Worm (Caenorhabditis elegans): ENCODE data around the gene pqn-36.

The pqn-36 gene

ce11 chrX:15374668-15375208 lies 40.6 kb downstream of the pqn-36 start:
- TF ChIP-seq mef-2 (tag; optimal IDR thresholded peaks at IDR 0.05) (no peak), lin-15B (tag; optimal IDR thresholded peaks at IDR 0.05) (no peak), hpl-2 (GFP tag; optimal IDR thresholded peaks at IDR 0.05) (no peak), nhr-19 (GFP tag; conservative IDR thresholded peaks at IDR 0.05) (no peak), blmp-1 (tag; optimal IDR thresholded peaks at IDR 0.05) (peak; percentile 78), lin-14 (GFP tag; optimal IDR thresholded peaks at IDR 0.05) (peak; percentile 3), ceh-63 (GFP tag; optimal IDR thresholded peaks at IDR 0.05) (no peak)

ce11 chrX:15373415-15374048 lies 41.8 kb downstream of the pqn-36 start:
- TF ChIP-seq elt-3 (tag; optimal IDR thresholded peaks at IDR 0.05) = peak in 5 of 6 experiments; percentile 3 to 87 (median 18)
- peak; percentile 50 for TF ChIP-seq blmp-1 (tag; optimal IDR thresholded peaks at IDR 0.05)
- peak; percentile 33 for TF ChIP-seq nhr-77 (tag; optimal IDR thresholded peaks at IDR 0.05)
- TF ChIP-seq unc-86 (tag; optimal IDR thresholded peaks at IDR 0.05) = peak; percentile 24
- peak; percentile 54 for TF ChIP-seq nhr-71 (tag; optimal IDR thresholded peaks at IDR 0.05)
- TF ChIP-seq sup-37 (GFP tag; optimal IDR thresholded peaks at IDR 0.05) = no peak
- TF ChIP-seq ceh-63 (GFP tag; optimal IDR thresholded peaks at IDR 0.05) = no peak
- TF ChIP-seq elt-2 (tag; optimal IDR thresholded peaks at IDR 0.05) = peak; percentile 62
- peak; percentile 36 for TF ChIP-seq dsc-1 (tag; optimal IDR thresholded peaks at IDR 0.05)
- TF ChIP-seq nhr-85 (tag) = peak; percentile 88
- TF ChIP-seq ets-5 (GFP tag; IDR thresholded peaks at IDR 0.05) = no peak
- peak; percentile 58 for TF ChIP-seq nhr-47 (tag; optimal IDR thresholded peaks at IDR 0.05)
- TF ChIP-seq rnt-1 (tag; optimal IDR thresholded peaks at IDR 0.05) = peak; percentile 7
- peak; percentile 36 for TF ChIP-seq fkh-10 (GFP tag; optimal IDR thresholded peaks at IDR 0.05)
- TF ChIP-seq fkh-8 (tag; optimal IDR thresholded peaks at IDR 0.05) = peak; percentile 74
- TF ChIP-seq isw-1 (GFP tag; IDR thresholded peaks at IDR 0.05) = peak; percentile 17; the same call in 1 of the 2 replicates
- TF ChIP-seq nhr-12 (tag; optimal IDR thresholded peaks at IDR 0.05) = no peak
- peak; percentile 3 for TF ChIP-seq snpc-4 (tag; optimal IDR thresholded peaks at IDR 0.05)
- no peak for TF ChIP-seq ztf-11 (tag; optimal IDR thresholded peaks at IDR 0.05)
- TF ChIP-seq nhr-20 (tag; optimal IDR thresholded peaks at IDR 0.05) = peak; percentile 82
- peak; percentile 14 to 28 for TF ChIP-seq lsy-2 (tag; optimal IDR thresholded peaks at IDR 0.05)
- peak; percentile 64 for TF ChIP-seq tbx-2 (tag; optimal IDR thresholded peaks at IDR 0.05)
- TF ChIP-seq lin-13 (GFP tag; optimal IDR thresholded peaks at IDR 0.05) = no peak
- TF ChIP-seq egl-13 (tag; optimal IDR thresholded peaks at IDR 0.05) = peak; percentile 69
- TF ChIP-seq lin-14 (GFP tag; optimal IDR thresholded peaks at IDR 0.05) = peak; percentile 84
- no peak for TF ChIP-seq ceh-8 (GFP tag; optimal IDR thresholded peaks at IDR 0.05)
- TF ChIP-seq swsn-7 (tag; optimal IDR thresholded peaks at IDR 0.05) = peak; percentile 46
- TF ChIP-seq hlh-17 (GFP tag; optimal IDR thresholded peaks at IDR 0.05; ENCODE audit: borderline replicate concordance) = no peak
- no peak for TF ChIP-seq aha-1 (tag; optimal IDR thresholded peaks at IDR 0.05)
- TF ChIP-seq lin-35 (GFP tag; optimal IDR thresholded peaks at IDR 0.05) = peak; percentile 28 to 30
- TF ChIP-seq pag-3 (tag; optimal IDR thresholded peaks at IDR 0.05; ENCODE audit: borderline replicate concordance, insufficient read depth) = no peak
- TF ChIP-seq xbp-1 (tag; optimal IDR thresholded peaks at IDR 0.05) = peak; percentile 8
- TF ChIP-seq mab-9 (GFP tag; IDR thresholded peaks at IDR 0.05) = 0 out of 2 replicates have a peak, but pooled peaks have one; percentile 25
- peak in 2 of 3 experiments; percentile 2 to 48 for TF ChIP-seq ceh-82 (tag; optimal IDR thresholded peaks at IDR 0.05)
- no peak for TF ChIP-seq lir-3 (tag; optimal IDR thresholded peaks at IDR 0.05; ENCODE audit: poor library complexity)
- no peak for TF ChIP-seq hlh-4 (tag; optimal IDR thresholded peaks at IDR 0.05)
- peak; percentile 29 for TF ChIP-seq snu-23 (GFP tag; optimal IDR thresholded peaks at IDR 0.05)
